Fruit fly (Drosophila melanogaster): ENCODE measurements around the gene CG42750.
A peak's percentile ranks its signal among the peaks of the same experiment; 100 is the strongest.

Gene CG42750

DNA sequence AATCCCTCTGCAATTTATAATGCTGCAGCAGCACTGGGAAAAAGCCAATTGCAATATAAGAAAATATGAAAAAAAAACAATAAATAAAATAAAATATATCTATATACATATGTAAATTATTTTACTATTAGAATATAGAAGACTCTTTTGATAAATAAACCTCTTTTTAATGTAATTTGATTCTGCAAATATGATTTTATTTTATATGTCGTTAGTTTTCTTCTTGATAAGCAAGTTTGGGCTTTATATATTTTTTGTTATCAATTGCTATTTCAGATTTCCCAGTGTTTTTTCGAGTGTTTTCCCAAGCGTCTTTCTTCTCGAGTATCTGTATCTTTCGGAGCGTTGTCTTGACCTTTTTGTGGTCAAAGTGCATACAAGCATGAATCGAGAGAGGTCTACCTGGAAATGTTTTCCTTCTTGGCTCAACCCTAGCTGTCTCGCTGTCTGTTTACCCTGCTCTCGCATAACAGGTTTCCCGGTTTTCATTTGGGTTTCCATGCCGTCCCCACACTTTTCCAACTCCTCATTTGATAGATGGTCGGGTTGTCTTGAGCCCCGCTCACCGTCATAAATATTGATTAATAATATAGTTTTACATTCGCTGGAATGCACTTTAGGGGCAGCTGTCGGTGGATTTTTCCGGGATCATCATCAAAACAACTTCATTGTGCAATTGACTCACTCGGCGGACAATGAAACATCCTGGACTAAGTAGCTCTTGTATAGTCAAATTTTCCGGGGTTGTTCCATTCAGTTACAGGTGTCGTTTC lies 29.7 kb upstream of the CG42750 start (continued):
- peak; percentile 32 for TF ChIP-seq CG10462 (GFP tag; optimal IDR thresholded peaks at IDR 0.05)
- peak; percentile 47; the same call in 1 of the 2 replicates for TF ChIP-seq ara (GFP tag; IDR thresholded peaks at IDR 0.05)
- TF ChIP-seq dm (GFP tag; optimal IDR thresholded peaks at IDR 0.05) = no peak
- peak in 1 of 2 experiments; percentile 3 for TF ChIP-seq chif (GFP tag; optimal IDR thresholded peaks at IDR 0.05)
- peak; percentile 85 for TF ChIP-seq gcm (GFP tag; optimal IDR thresholded peaks at IDR 0.05)
- no peak for TF ChIP-seq CG8281 (tag; optimal IDR thresholded peaks at IDR 0.05)
- no peak for TF ChIP-seq Rfx (GFP tag; IDR thresholded peaks at IDR 0.05)
- TF ChIP-seq CG34376 (GFP tag; optimal IDR thresholded peaks at IDR 0.05) = no peak
- TF ChIP-seq H2.0 (GFP tag; IDR thresholded peaks at IDR 0.05) = no peak
- TF ChIP-seq Sox102F (GFP tag; optimal IDR thresholded peaks at IDR 0.05) = peak; percentile 73
- no peak for TF ChIP-seq D19B (GFP tag; optimal IDR thresholded peaks at IDR 0.05)
- TF ChIP-seq amos (GFP tag; IDR thresholded peaks at IDR 0.05; ENCODE audit: partially characterized antibody) = no peak
- no peak for TF ChIP-seq CG12236 (GFP tag; optimal IDR thresholded peaks at IDR 0.05)
- no peak for TF ChIP-seq btn (GFP tag; optimal IDR thresholded peaks at IDR 0.05)
- no peak for TF ChIP-seq Adf1 (GFP tag; IDR thresholded peaks at IDR 0.05)
- TF ChIP-seq gcm2 (GFP tag; optimal IDR thresholded peaks at IDR 0.05) = no peak
- no peak for TF ChIP-seq ind (GFP tag; optimal IDR thresholded peaks at IDR 0.05)
- TF ChIP-seq Bteb2 (GFP tag; optimal IDR thresholded peaks at IDR 0.05) = no peak
- peak; percentile 68 for TF ChIP-seq unpg (GFP tag; optimal IDR thresholded peaks at IDR 0.05)
- TF ChIP-seq MTF-1 (GFP tag; optimal IDR thresholded peaks at IDR 0.05; ENCODE audit: borderline replicate concordance) = no peak
- TF ChIP-seq Scr (GFP tag; IDR thresholded peaks at IDR 0.05; ENCODE audit: partially characterized antibody) = no peak
- no peak for TF ChIP-seq Pdp1 (GFP tag; optimal IDR thresholded peaks at IDR 0.05)
- no peak for TF ChIP-seq Camta (GFP tag; optimal IDR thresholded peaks at IDR 0.05)
- peak; percentile 36 for TF ChIP-seq CG12659 (GFP tag; optimal IDR thresholded peaks at IDR 0.05)
- no peak for TF ChIP-seq gfzf (GFP tag; optimal IDR thresholded peaks at IDR 0.05)
- no peak for TF ChIP-seq CG12219 (GFP tag; optimal IDR thresholded peaks at IDR 0.05)
- TF ChIP-seq Lhr (GFP tag; optimal IDR thresholded peaks at IDR 0.05) = no peak
- TF ChIP-seq trem (tag; optimal IDR thresholded peaks at IDR 0.05) = peak; percentile 76
- TF ChIP-seq maf-S (GFP tag; optimal IDR thresholded peaks at IDR 0.05) = no peak
- no peak for TF ChIP-seq CG10565 (GFP tag; optimal IDR thresholded peaks at IDR 0.05)
- TF ChIP-seq Sox100B (GFP tag; optimal IDR thresholded peaks at IDR 0.05) = peak; percentile 81
- no peak for TF ChIP-seq ase (GFP tag; IDR thresholded peaks at IDR 0.05)
- peak; percentile 60 for TF ChIP-seq Hr3 (GFP tag; optimal IDR thresholded peaks at IDR 0.05)
- no peak for TF ChIP-seq da (GFP tag; optimal IDR thresholded peaks at IDR 0.05)
- no peak for TF ChIP-seq Fer1 (GFP tag; optimal IDR thresholded peaks at IDR 0.05)
- TF ChIP-seq ken (GFP tag; IDR thresholded peaks at IDR 0.05) = no peak; the same call in 2 of the 3 replicates
- no peak for TF ChIP-seq CG4854 (GFP tag; optimal IDR thresholded peaks at IDR 0.05)
- peak; percentile 94 for TF ChIP-seq CG18262 (tag; optimal IDR thresholded peaks at IDR 0.05)
- no peak for TF ChIP-seq CG3847 (GFP tag; IDR thresholded peaks at IDR 0.05)
- TF ChIP-seq HmgD (GFP tag; optimal IDR thresholded peaks at IDR 0.05) = no peak
- peak; percentile 89 for TF ChIP-seq gsb-n (tag; optimal IDR thresholded peaks at IDR 0.05)
- no peak for TF ChIP-seq jigr1 (GFP tag; IDR thresholded peaks at IDR 0.05)
- TF ChIP-seq tap (tag; optimal IDR thresholded peaks at IDR 0.05) = no peak
- TF ChIP-seq NK7.1 (GFP tag; optimal IDR thresholded peaks at IDR 0.05) = no peak
- no peak for TF ChIP-seq mam (GFP tag; optimal IDR thresholded peaks at IDR 0.05)
- no peak for TF ChIP-seq pum (GFP tag; optimal IDR thresholded peaks at IDR 0.05)
- TF ChIP-seq CG11723 (GFP tag; optimal IDR thresholded peaks at IDR 0.05) = no peak
- no peak for TF ChIP-seq Dp (GFP tag; optimal IDR thresholded peaks at IDR 0.05)
- peak; percentile 49 for TF ChIP-seq CG4820 (GFP tag; optimal IDR thresholded peaks at IDR 0.05)
- TF ChIP-seq CoRest (tag; optimal IDR thresholded peaks at IDR 0.05) = peak; percentile 76

All from whole organism, embryonic.